Fruit fly (Drosophila melanogaster) whole organism, embryonic: ENCODE data around the gene SecCl.

Source experiments
- Asciz ChIP-seq: fragments of 200-800 bp; sonication (Bioruptor generic); optimal IDR thresholded peaks from 2 replicates; lab custom pipeline; 2017; ENCODE audit warnings: missing biosample characterization, mild to moderate bottlenecking, missing genetic modification characterization, missing genetic modification reagents
- Atf-2 ChIP-seq: fragments of 200-800 bp; sonication (Bioruptor generic); optimal IDR thresholded peaks from 2 replicates; lab custom pipeline; 2016; ENCODE audit warnings: missing biosample characterization, missing genetic modification characterization
- CG1024 ChIP-seq: fragments of 200-800 bp; sonication (Bioruptor generic); IDR thresholded peaks from 2 replicates; pipeline ENCODE4 v1.3.6; 2022; ENCODE audit warnings: missing biosample characterization, missing genetic modification characterization
- CG12219 ChIP-seq: fragments of 200-800 bp; sonication (Bioruptor generic); optimal IDR thresholded peaks from 3 replicates; lab custom pipeline; 2018; ENCODE audit warnings: missing biosample characterization, mild to moderate bottlenecking, missing genetic modification characterization
- CG13624 ChIP-seq: fragments of 200-800 bp; sonication (Bioruptor generic); optimal IDR thresholded peaks from 2 replicates; lab custom pipeline; 2016; ENCODE audit warnings: missing biosample characterization, missing genetic modification characterization
- CG14860 ChIP-seq: fragments of 200-800 bp; sonication (Bioruptor generic); IDR thresholded peaks from 3 replicates; pipeline ENCODE4 v1.3.6; 2022; ENCODE audit warnings: missing biosample characterization, missing genetic modification characterization; ENCODE audit not compliant: partially characterized antibody
- CG1603 ChIP-seq: fragments of 200-800 bp; sonication (Bioruptor generic); optimal IDR thresholded peaks from 2 replicates; lab custom pipeline; 2019; ENCODE audit warnings: missing biosample characterization, mild to moderate bottlenecking, missing genetic modification characterization, moderate library complexity
- CG18011 ChIP-seq: fragments of 200-800 bp; sonication (Bioruptor generic); optimal IDR thresholded peaks from 2 replicates; lab custom pipeline; 2017; ENCODE audit warnings: missing biosample characterization, missing genetic modification characterization, mild to moderate bottlenecking, moderate library complexity, missing genotype
- CG2129 ChIP-seq: fragments of 200-800 bp; sonication (Bioruptor generic); IDR thresholded peaks from 2 replicates; pipeline ENCODE4 v1.3.6; 2022; ENCODE audit warnings: missing biosample characterization, missing genetic modification characterization; ENCODE audit not compliant: partially characterized antibody
- CG2712 ChIP-seq: fragments of 200-800 bp; optimal IDR thresholded peaks from 3 replicates; lab custom pipeline; 2019; ENCODE audit warnings: missing biosample characterization, mild to moderate bottlenecking, missing genetic modification characterization, moderate library complexity
- CG2875 ChIP-seq: fragments of 200-800 bp; sonication (Bioruptor generic); optimal IDR thresholded peaks from 2 replicates; lab custom pipeline; 2017; ENCODE audit warnings: missing biosample characterization, mild to moderate bottlenecking, missing genetic modification characterization, missing genetic modification reagents
- CG3281 ChIP-seq: fragments of 200-800 bp; sonication (Bioruptor generic); optimal IDR thresholded peaks from 3 replicates; lab custom pipeline; 2017; ENCODE audit warnings: missing biosample characterization, mild to moderate bottlenecking, missing genetic modification characterization
- CG33213 ChIP-seq: fragments of 200-800 bp; sonication (Bioruptor generic); optimal IDR thresholded peaks from 3 replicates; lab custom pipeline; 2016; ENCODE audit warnings: missing biosample characterization, missing genetic modification characterization
- CG3726 ChIP-seq: fragments of 200-800 bp; sonication (Bioruptor generic); IDR thresholded peaks from 3 replicates; pipeline ENCODE4, ENCODE4 v1.3.6; 2022; ENCODE audit warnings: missing biosample characterization, missing genetic modification characterization
- CG3838 ChIP-seq: fragments of 200-800 bp; sonication (Bioruptor generic); optimal IDR thresholded peaks from 3 replicates; lab custom pipeline; 2016; ENCODE audit warnings: missing biosample characterization, missing genetic modification characterization
- CG4404 ChIP-seq: fragments of 200-800 bp; sonication (Bioruptor generic); IDR thresholded peaks from 2 replicates; pipeline ENCODE4 v1.3.6; 2022; ENCODE audit warnings: missing biosample characterization, missing genetic modification characterization
- CG6654 ChIP-seq: fragments of 200-800 bp; sonication (Bioruptor generic); optimal IDR thresholded peaks from 2 replicates; lab custom pipeline; 2017; ENCODE audit warnings: missing biosample characterization, mild to moderate bottlenecking, missing genetic modification characterization
- CG6765 ChIP-seq: fragments of 200-800 bp; sonication (Bioruptor generic); optimal IDR thresholded peaks from 3 replicates; lab custom pipeline; 2017; ENCODE audit warnings: missing biosample characterization, mild to moderate bottlenecking, missing genetic modification characterization
- CG7963 ChIP-seq: fragments of 200-800 bp; sonication (Bioruptor generic); IDR thresholded peaks from 3 replicates; pipeline ENCODE4 v1.3.6; 2022; ENCODE audit warnings: missing biosample characterization, missing genetic modification characterization; ENCODE audit not compliant: partially characterized antibody
- CG9609 ChIP-seq: fragments of 200-800 bp; sonication (Bioruptor generic); optimal IDR thresholded peaks from 3 replicates; lab custom pipeline; 2016; ENCODE audit warnings: missing biosample characterization, missing genetic modification characterization
- Dbx ChIP-seq: fragments of 200-800 bp; sonication (Bioruptor generic); IDR thresholded peaks from 3 replicates; pipeline ENCODE4 v1.3.6; 2022; ENCODE audit warnings: missing biosample characterization, missing genetic modification characterization
- Deaf1 ChIP-seq: fragments of 200-800 bp; optimal IDR thresholded peaks from 3 replicates; lab custom pipeline; 2019; ENCODE audit warnings: missing biosample characterization, mild to moderate bottlenecking, missing genetic modification characterization, moderate library complexity
- Doc3 ChIP-seq: fragments of 200-800 bp; sonication (Bioruptor generic); IDR thresholded peaks from 3 replicates; pipeline ENCODE4 v1.3.6; 2022; ENCODE audit warnings: missing biosample characterization, missing genetic modification characterization; ENCODE audit not compliant: partially characterized antibody
- Eip74EF ChIP-seq, 2 experiments: fragments of 200-800 bp in 1 of 2; fragments of >200 bp in 1 of 2; sonication (Bioruptor generic) in 1 of 2; optimal IDR thresholded peaks; 2 replicates each; lab custom pipeline; 2017 to 2019; ENCODE audit warnings: missing biosample characterization in 2 of 2, missing genetic modification characterization in 2 of 2, mild to moderate bottlenecking in 1 of 2, moderate library complexity in 1 of 2
- Fer1 ChIP-seq: fragments of 200-800 bp; sonication (Bioruptor generic); optimal IDR thresholded peaks from 2 replicates; lab custom pipeline; 2017; ENCODE audit warnings: missing biosample characterization, mild to moderate bottlenecking, missing genetic modification characterization
- Fer3 ChIP-seq: fragments of 200-800 bp; sonication (Bioruptor generic); optimal IDR thresholded peaks from 2 replicates; lab custom pipeline; 2018; ENCODE audit warnings: missing biosample characterization, mild to moderate bottlenecking, missing genetic modification characterization, moderate library complexity
- Hey ChIP-seq: fragments of 200-800 bp; sonication (Bioruptor generic); optimal IDR thresholded peaks from 3 replicates; lab custom pipeline; 2018; ENCODE audit warnings: missing biosample characterization, mild to moderate bottlenecking, missing genetic modification characterization
- Hr51 ChIP-seq, 2 experiments: fragments of 200-800 bp; sonication (Bioruptor generic); optimal IDR thresholded peaks; 2 replicates in 1 of 2; 3 replicates in 1 of 2; lab custom pipeline; 2016 to 2018; ENCODE audit warnings: missing biosample characterization in 2 of 2, missing genetic modification characterization in 2 of 2, mild to moderate bottlenecking in 1 of 2, moderate library complexity in 1 of 2
- MTF-1 ChIP-seq: fragments of 200-800 bp; sonication (Bioruptor generic); optimal IDR thresholded peaks from 2 replicates; lab custom pipeline; 2018; ENCODE audit warnings: missing biosample characterization, mild to moderate bottlenecking, missing genetic modification characterization, borderline replicate concordance
- NC2β ChIP-seq: fragments of 200-800 bp; sonication (Bioruptor generic); optimal IDR thresholded peaks from 2 replicates; lab custom pipeline; 2016; ENCODE audit warnings: missing biosample characterization, missing genetic modification characterization
- Oli ChIP-seq: fragments of 200-800 bp; sonication (Bioruptor generic); optimal IDR thresholded peaks from 2 replicates; lab custom pipeline; 2018; ENCODE audit warnings: missing biosample characterization, mild to moderate bottlenecking, missing genetic modification characterization, moderate library complexity
- Ptx1 ChIP-seq: fragments of 200-800 bp; sonication (Bioruptor generic); IDR thresholded peaks from 2 replicates; pipeline ENCODE4 v1.3.6; 2022; ENCODE audit warnings: missing biosample characterization, missing genetic modification characterization
- Stat92E ChIP-seq, 3 experiments: fragments of >200 bp in 2 of 3; fragments of 200-800 bp in 1 of 3; sonication (Bioruptor generic) in 1 of 3; optimal IDR thresholded peaks; 2 replicates each; lab custom pipeline; 2017 to 2019; ENCODE audit warnings: missing biosample characterization in 3 of 3, missing genetic modification characterization in 3 of 3, mild to moderate bottlenecking in 1 of 3, moderate library complexity in 1 of 3
- bowl ChIP-seq: fragments of 200-800 bp; sonication (Bioruptor generic); IDR thresholded peaks from 2 replicates; pipeline ENCODE4 v1.3.6; 2022; ENCODE audit warnings: missing biosample characterization, missing genetic modification characterization
- br ChIP-seq: fragments of >200 bp; optimal IDR thresholded peaks from 2 replicates; lab custom pipeline; 2017
- exex ChIP-seq: fragments of 200-800 bp; sonication (Bioruptor generic); optimal IDR thresholded peaks from 4 replicates; lab custom pipeline; 2018; ENCODE audit warnings: missing biosample characterization, mild to moderate bottlenecking, missing genetic modification characterization, moderate library complexity
- gfzf ChIP-seq: fragments of 200-800 bp; sonication (Bioruptor generic); optimal IDR thresholded peaks from 2 replicates; lab custom pipeline; 2016; ENCODE audit warnings: missing biosample characterization, mild to moderate bottlenecking, missing genetic modification characterization, moderate library complexity
- gro ChIP-seq: fragments of 200-800 bp; sonication (Bioruptor generic); optimal IDR thresholded peaks from 2 replicates; lab custom pipeline; 2016; ENCODE audit warnings: missing biosample characterization, missing genetic modification characterization
- hth ChIP-seq: fragments of >200 bp; optimal IDR thresholded peaks from 2 replicates; lab custom pipeline; 2017; ENCODE audit warnings: inconsistent platforms
- ind ChIP-seq: fragments of 200-800 bp; sonication (Bioruptor generic); optimal IDR thresholded peaks from 3 replicates; lab custom pipeline; 2016; ENCODE audit warnings: missing biosample characterization, missing genetic modification characterization
- inv ChIP-seq: fragments of 200-800 bp; sonication (Bioruptor generic); IDR thresholded peaks from 2 replicates; pipeline ENCODE4 v1.3.6; 2022; ENCODE audit warnings: missing biosample characterization, missing genetic modification characterization; ENCODE audit not compliant: partially characterized antibody
- lola ChIP-seq, 3 experiments: fragments of >200 bp in 2 of 3; fragments of 200-800 bp in 1 of 3; sonication (Bioruptor generic) in 1 of 3; optimal IDR thresholded peaks; 2 replicates each; lab custom pipeline; 2017 to 2019; ENCODE audit warnings: missing biosample characterization in 3 of 3, missing genetic modification characterization in 3 of 3, mild to moderate bottlenecking in 1 of 3, moderate library complexity in 1 of 3
- pnt ChIP-seq: fragments of 200-800 bp; sonication (Bioruptor generic); optimal IDR thresholded peaks from 3 replicates; lab custom pipeline; 2016; ENCODE audit warnings: missing biosample characterization, missing genetic modification characterization
- so ChIP-seq: fragments of 200-800 bp; sonication (Bioruptor generic); IDR thresholded peaks from 3 replicates; pipeline ENCODE4 v1.3.6; 2022; ENCODE audit warnings: missing biosample characterization, missing genetic modification characterization
- ssp ChIP-seq: fragments of 200-800 bp; sonication (Bioruptor generic); IDR thresholded peaks from 2 replicates; pipeline ENCODE4 v1.3.6; 2022; ENCODE audit warnings: missing biosample characterization, missing genetic modification characterization
- vvl ChIP-seq: fragments of 200-800 bp; sonication (Bioruptor generic); IDR thresholded peaks from 2 replicates; pipeline ENCODE4 v1.3.6; 2022; ENCODE audit warnings: missing biosample characterization, missing genetic modification characterization
- yki ChIP-seq: fragments of >200 bp; optimal IDR thresholded peaks from 3 replicates; lab custom pipeline; 2018

Gene SecCl

DNA sequence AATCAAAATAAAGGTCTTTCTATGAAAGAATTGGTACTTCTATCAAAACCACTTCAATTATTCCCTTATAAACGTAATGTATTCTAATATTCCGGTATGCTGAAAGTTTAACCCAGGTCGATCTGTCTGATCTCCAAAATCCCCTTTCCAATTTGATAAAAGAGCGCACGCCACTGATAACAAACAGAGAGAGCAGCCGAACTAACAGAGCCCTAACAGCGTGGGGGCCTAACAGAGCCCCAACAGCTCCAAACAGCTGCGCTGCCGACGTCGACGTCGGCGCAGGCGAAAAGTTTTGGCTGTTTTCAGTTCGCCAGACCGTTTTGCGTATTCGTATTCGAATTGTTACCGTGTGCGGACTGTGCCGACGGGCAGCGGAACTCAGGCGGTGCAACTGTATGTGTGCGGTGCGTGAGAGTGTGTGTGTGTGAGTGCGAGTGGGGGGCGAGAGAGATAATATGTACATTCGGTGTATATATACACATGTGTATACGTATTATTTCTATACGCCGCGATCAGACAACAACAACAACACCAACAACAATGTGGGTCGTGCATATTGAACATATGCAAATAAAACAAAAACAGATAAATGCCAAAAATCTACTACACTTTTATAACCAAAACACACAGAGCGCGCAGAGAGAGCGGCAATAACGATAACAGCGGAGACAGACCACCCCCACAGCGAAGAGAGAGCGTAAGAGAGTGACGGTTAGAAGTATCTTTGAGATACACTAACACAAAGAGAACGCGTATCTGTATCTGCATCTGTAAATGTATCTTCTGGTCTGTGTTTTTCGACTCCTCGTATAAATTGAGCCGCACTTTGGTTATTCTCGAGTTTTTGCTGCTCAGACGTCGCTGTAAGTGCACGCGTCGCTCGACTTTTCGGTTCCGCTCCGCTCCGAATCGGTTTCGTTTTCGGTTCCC lies 17.1 kb downstream of the SecCl start, which contains the start of gene Oatp74D (continued):
- TF ChIP-seq NC2β (GFP tag; lab: Kevin White, UChicago) (peak; percentile 27), CG2129 (GFP tag; lab: Robert Waterston, UW) (no peak), CG18011 (GFP tag; lab: Kevin White, UChicago) (peak; percentile 13), Stat92E (GFP tag; optimal IDR thresholded peaks at IDR 0.05; lab: Kevin White, UChicago) (peak in 1 of 3 experiments; percentile 46), inv (GFP tag; lab: Robert Waterston, UW) (peak; percentile 13; the same call in 1 of the 2 replicates), CG2875 (GFP tag; lab: Kevin White, UChicago) (peak; percentile 39), lola (GFP tag; optimal IDR thresholded peaks at IDR 0.05; lab: Kevin White, UChicago) (peak in 2 of 3 experiments; percentile 17 to 31), Eip74EF (GFP tag; optimal IDR thresholded peaks at IDR 0.05; lab: Kevin White, UChicago) (peak in 1 of 2 experiments; percentile 51), CG6765 (GFP tag; lab: Kevin White, UChicago) (peak; percentile 35), CG12219 (GFP tag; lab: Kevin White, UChicago) (peak; percentile 17), Dbx (GFP tag; lab: Robert Waterston, UW) (peak; percentile 45; the same call in 1 of the 3 replicates), Hr51 (GFP tag; optimal IDR thresholded peaks at IDR 0.05; lab: Kevin White, UChicago) (peak in 1 of 2 experiments; percentile 10), CG33213 (GFP tag; lab: Kevin White, UChicago) (no peak), exex (tag; lab: Kevin White, UChicago) (peak; percentile 36), bowl (GFP tag; lab: Robert Waterston, UW) (0 out of 2 replicates have a peak, but pooled peaks have one; percentile 19), Atf-2 (GFP tag; lab: Kevin White, UChicago) (peak; percentile 11), CG1603 (peak; percentile 39), br (lab: Kevin White, UChicago) (no peak), Asciz (GFP tag; lab: Kevin White, UChicago) (peak; percentile 74), CG14860 (GFP tag; lab: Robert Waterston, UW) (no peak), gfzf (GFP tag; lab: Kevin White, UChicago) (no peak), Fer3 (peak; percentile 23), CG3281 (peak; percentile 30), CG7963 (GFP tag; lab: Robert Waterston, UW) (no peak), CG1024 (GFP tag; lab: Robert Waterston, UW) (no peak), pnt (GFP tag; lab: Kevin White, UChicago) (peak; percentile 22), ssp (GFP tag; lab: Robert Waterston, UW) (no peak), hth (lab: Kevin White, UChicago) (no peak), CG3726 (GFP tag; lab: Robert Waterston, UW) (no peak), so (GFP tag; lab: Robert Waterston, UW) (peak; percentile 69; the same call in 2 of the 3 replicates), vvl (GFP tag; lab: Robert Waterston, UW) (peak; percentile 85), yki (lab: Kevin White, UChicago) (peak; percentile 64), ind (peak; percentile 40), CG2712 (tag; lab: Kevin White, UChicago) (peak; percentile 5), Oli (peak; percentile 12), CG6654 (GFP tag; lab: Kevin White, UChicago) (no peak), CG9609 (GFP tag; lab: Kevin White, UChicago) (no peak), MTF-1 (GFP tag; lab: Kevin White, UChicago) (peak; percentile 18), CG13624 (peak; percentile 76), gro (GFP tag; lab: Kevin White, UChicago) (peak; percentile 74), Hey (tag; lab: Kevin White, UChicago) (peak; percentile 27), Doc3 (GFP tag; lab: Robert Waterston, UW) (no peak), CG4404 (no peak), Ptx1 (GFP tag; lab: Robert Waterston, UW) (no peak), CG3838 (GFP tag; lab: Kevin White, UChicago) (peak; percentile 41), Fer1 (GFP tag; lab: Kevin White, UChicago) (peak; percentile 74), Deaf1 (peak; percentile 78)
